Fruit fly (Drosophila melanogaster): ENCODE data around the gene CG12170.
A peak's percentile ranks its signal among the peaks of the same experiment; 100 is the strongest.

Gene CG12170

dm6 chr3R:5601044-5601523 lies 36.0 kb upstream of the CG12170 start, which contains the start of the genes kra and SecS (continued):
- peak; percentile 20 for TF ChIP-seq dac (GFP tag; optimal IDR thresholded peaks at IDR 0.05)
- no peak for TF ChIP-seq CG8119 (GFP tag; IDR thresholded peaks at IDR 0.05)
- peak; percentile 61 for TF ChIP-seq Sox15 (GFP tag; optimal IDR thresholded peaks at IDR 0.05)
- TF ChIP-seq Ets21C (GFP tag; optimal IDR thresholded peaks at IDR 0.05) = peak; percentile 72
- peak; percentile 44 for TF ChIP-seq CG3032 (tag; optimal IDR thresholded peaks at IDR 0.05)
- TF ChIP-seq CG1621 (tag; optimal IDR thresholded peaks at IDR 0.05) = no peak
- TF ChIP-seq CG7368 (GFP tag; optimal IDR thresholded peaks at IDR 0.05) = no peak
- no peak for TF ChIP-seq CG4318 (GFP tag; optimal IDR thresholded peaks at IDR 0.05)

- TF ChIP-seq net (GFP tag; optimal IDR thresholded peaks at IDR 0.05) (no peak), lz (GFP tag; optimal IDR thresholded peaks at IDR 0.05) (peak; percentile 62), CG6792 (GFP tag; optimal IDR thresholded peaks at IDR 0.05) (peak; percentile 38), Eip93F (GFP tag; optimal IDR thresholded peaks at IDR 0.05) (peak; percentile 70), eg (GFP tag; IDR thresholded peaks at IDR 0.05) (peak; percentile 76), pdm3 (GFP tag; optimal IDR thresholded peaks at IDR 0.05) (no peak), CG11294 (GFP tag; IDR thresholded peaks at IDR 0.05) (peak; percentile 16; the same call in 1 of the 2 replicates), CG8119 (GFP tag; IDR thresholded peaks at IDR 0.05) (no peak), Ets96B (tag; optimal IDR thresholded peaks at IDR 0.05) (peak; percentile 23), salr (GFP tag; optimal IDR thresholded peaks at IDR 0.05) (peak in 1 of 2 experiments; percentile 9), CG1621 (tag; optimal IDR thresholded peaks at IDR 0.05) (peak; percentile 33), fd85E (GFP tag; optimal IDR thresholded peaks at IDR 0.05) (no peak), Gug (GFP tag; IDR thresholded peaks at IDR 0.05) (peak; percentile 54; the same call in 1 of the 2 replicates), CG31627 (GFP tag; optimal IDR thresholded peaks at IDR 0.05) (peak; percentile 67), topi (GFP tag; optimal IDR thresholded peaks at IDR 0.05) (peak; percentile 43), dsx (GFP tag; optimal IDR thresholded peaks at IDR 0.05; ENCODE audit: poor library complexity, severe bottlenecking) (peak; percentile 74), CG10669 (GFP tag; optimal IDR thresholded peaks at IDR 0.05) (no peak), vri (GFP tag; optimal IDR thresholded peaks at IDR 0.05) (peak; percentile 41), Blimp-1 (GFP tag; optimal IDR thresholded peaks at IDR 0.05) (no peak), CG34406 (GFP tag; optimal IDR thresholded peaks at IDR 0.05) (no peak), Eip75B (GFP tag; optimal IDR thresholded peaks at IDR 0.05) (peak; percentile 60), CG10631 (GFP tag; optimal IDR thresholded peaks at IDR 0.05) (no peak), CG3032 (tag; optimal IDR thresholded peaks at IDR 0.05) (peak; percentile 63), CG6163 (GFP tag; IDR thresholded peaks at IDR 0.05) (peak; percentile 70), achi (GFP tag; optimal IDR thresholded peaks at IDR 0.05) (no peak), CG11762 (GFP tag; optimal IDR thresholded peaks at IDR 0.05; ENCODE audit: insufficient read depth) (no peak), CG16779 (tag; optimal IDR thresholded peaks at IDR 0.05) (no peak), CG15336 (GFP tag; IDR thresholded peaks at IDR 0.05) (peak; percentile 44), Smox (GFP tag; optimal IDR thresholded peaks at IDR 0.05) (no peak), CG6808 (GFP tag; optimal IDR thresholded peaks at IDR 0.05) (peak; percentile 11), CG32006 (GFP tag; optimal IDR thresholded peaks at IDR 0.05) (no peak), Ets21C (GFP tag; optimal IDR thresholded peaks at IDR 0.05) (peak; percentile 20), CG8632 (GFP tag; optimal IDR thresholded peaks at IDR 0.05) (peak; percentile 27), svp (GFP tag) (no peak), cyc (GFP tag; optimal IDR thresholded peaks at IDR 0.05) (peak; percentile 47), CG6854 (GFP tag; optimal IDR thresholded peaks at IDR 0.05) (no peak), CG8319 (GFP tag; optimal IDR thresholded peaks at IDR 0.05) (no peak), Sox15 (GFP tag; optimal IDR thresholded peaks at IDR 0.05) (peak; percentile 8), OdsH (GFP tag; optimal IDR thresholded peaks at IDR 0.05) (no peak), spab (GFP tag; optimal IDR thresholded peaks at IDR 0.05) (no peak), CG11902 (GFP tag; optimal IDR thresholded peaks at IDR 0.05) (no peak), CG3919 (GFP tag; optimal IDR thresholded peaks at IDR 0.05) (no peak), CG6276 (GFP tag; optimal IDR thresholded peaks at IDR 0.05) (no peak), Sox14 (GFP tag; optimal IDR thresholded peaks at IDR 0.05) (peak; percentile 64), CG9139 (GFP tag; optimal IDR thresholded peaks at IDR 0.05) (no peak), esn (GFP tag; optimal IDR thresholded peaks at IDR 0.05) (peak; percentile 68), dac (GFP tag; optimal IDR thresholded peaks at IDR 0.05) (peak; percentile 26), CG4318 (GFP tag; optimal IDR thresholded peaks at IDR 0.05) (no peak)
Observed at dm6 chr3R:5606477-5606876, 30.6 kb upstream of the CG12170 start, which contains the start of gene asl. TSS of gene asl (minus strand) at chr3R:5606543.

Measured in whole organism, prepupa.